Worm (Caenorhabditis elegans): ENCODE results near the gene znf-474.

ce11 chrX:12114024-12114423, 35.7 kb upstream of the znf-474 start, which contains the start of gene lgc-15:
- TF ChIP-seq dao-5 (tag; optimal IDR thresholded peaks at IDR 0.05) (no peak), him-1 (tag; optimal IDR thresholded peaks at IDR 0.05) (no peak), W03F9.2 (tag; optimal IDR thresholded peaks at IDR 0.05) (no peak)

All from whole organism, L4/young adult.